Fruit fly (Drosophila melanogaster): ENCODE results near the gene out.
A peak's percentile ranks its signal among the peaks of the same experiment; 100 is the strongest.

Gene out

DNA sequence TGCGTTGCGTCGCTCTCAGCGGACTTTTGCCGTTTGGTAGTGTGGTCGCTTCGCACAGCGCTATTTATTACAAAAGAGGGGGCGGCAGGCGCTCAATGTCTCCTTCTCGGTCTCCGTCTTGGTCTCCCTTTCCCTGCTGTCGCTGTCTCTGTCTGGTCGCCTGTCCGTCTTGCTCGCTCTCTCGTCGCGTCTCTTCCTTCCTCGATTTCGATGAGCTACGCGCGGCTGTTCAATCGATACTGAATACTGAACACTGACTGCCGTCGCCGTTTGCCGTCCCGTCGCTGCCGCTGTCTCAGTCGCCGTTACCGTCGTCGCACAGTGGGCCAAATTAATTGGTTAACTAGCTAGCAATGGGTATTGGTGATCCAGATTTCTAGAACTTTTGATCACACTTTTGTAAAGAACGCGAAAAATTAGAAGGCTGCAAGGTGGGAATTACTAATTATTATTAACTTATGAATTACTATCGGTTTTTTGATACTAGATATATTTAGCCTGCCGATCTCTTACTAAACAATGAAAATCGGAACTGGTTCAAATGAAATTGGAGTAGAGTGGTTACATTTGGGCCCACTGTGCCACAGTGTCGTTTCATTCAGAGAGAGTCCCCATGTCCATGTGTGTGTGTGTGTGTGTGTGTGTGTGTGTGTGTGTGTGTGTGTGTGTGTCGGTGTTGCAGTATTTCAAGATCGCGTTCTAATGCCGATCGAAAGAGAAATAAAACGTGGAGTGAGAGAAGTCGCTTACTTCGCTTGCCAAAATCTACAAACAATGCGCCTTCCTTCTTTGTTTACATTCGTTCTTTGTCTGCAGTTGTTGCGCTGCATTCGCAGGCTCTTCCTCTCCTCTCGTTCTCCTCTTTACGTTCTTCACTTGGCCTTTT is 23.8 kb downstream of the out start, which contains the start of gene CG8034 (continued):
- TF ChIP-seq CG11294 (GFP tag; IDR thresholded peaks at IDR 0.05) (peak; percentile 95), cyc (GFP tag; optimal IDR thresholded peaks at IDR 0.05) (peak; percentile 97), Sox14 (GFP tag; optimal IDR thresholded peaks at IDR 0.05) (peak; percentile 98), CG8119 (GFP tag; IDR thresholded peaks at IDR 0.05) (peak; percentile 98), Eip93F (GFP tag; optimal IDR thresholded peaks at IDR 0.05) (peak; percentile 93), CG4318 (GFP tag; optimal IDR thresholded peaks at IDR 0.05) (peak; percentile 98), CG10631 (GFP tag; optimal IDR thresholded peaks at IDR 0.05) (peak; percentile 98), achi (GFP tag; optimal IDR thresholded peaks at IDR 0.05) (peak; percentile 97), OdsH (GFP tag; optimal IDR thresholded peaks at IDR 0.05) (peak; percentile 99), CG1621 (tag; optimal IDR thresholded peaks at IDR 0.05) (peak; percentile 95), CG16779 (tag; optimal IDR thresholded peaks at IDR 0.05) (peak; percentile 96), dsx (GFP tag; optimal IDR thresholded peaks at IDR 0.05; ENCODE audit: poor library complexity, severe bottlenecking) (peak; percentile 95), CG15336 (GFP tag; IDR thresholded peaks at IDR 0.05) (peak; percentile 97), CG10669 (GFP tag; optimal IDR thresholded peaks at IDR 0.05) (peak; percentile 99), CG8319 (GFP tag; optimal IDR thresholded peaks at IDR 0.05) (peak; percentile 97), Ets96B (tag; optimal IDR thresholded peaks at IDR 0.05) (peak; percentile 97), lz (GFP tag; optimal IDR thresholded peaks at IDR 0.05) (peak; percentile 99), CG6276 (GFP tag; optimal IDR thresholded peaks at IDR 0.05) (peak; percentile 98), net (GFP tag; optimal IDR thresholded peaks at IDR 0.05) (peak; percentile 98), CG3032 (tag; optimal IDR thresholded peaks at IDR 0.05) (peak; percentile 98), Eip78C (GFP tag) (peak; percentile 100), CG32006 (GFP tag; optimal IDR thresholded peaks at IDR 0.05) (peak; percentile 99), CG3919 (GFP tag; optimal IDR thresholded peaks at IDR 0.05) (peak; percentile 97), Eip75B (GFP tag; optimal IDR thresholded peaks at IDR 0.05) (peak; percentile 99), CG6854 (GFP tag; optimal IDR thresholded peaks at IDR 0.05) (peak; percentile 96), Lpt (GFP tag; optimal IDR thresholded peaks at IDR 0.05) (peak; percentile 98), Blimp-1 (GFP tag; optimal IDR thresholded peaks at IDR 0.05) (peak; percentile 91), CG31627 (GFP tag; optimal IDR thresholded peaks at IDR 0.05) (peak; percentile 97), fkh (GFP tag; optimal IDR thresholded peaks at IDR 0.05) (peak; percentile 84), CG7368 (GFP tag; optimal IDR thresholded peaks at IDR 0.05) (peak; percentile 97), CG8632 (GFP tag; optimal IDR thresholded peaks at IDR 0.05) (peak; percentile 98), acj6 (GFP tag; optimal IDR thresholded peaks at IDR 0.05) (peak; percentile 98), svp (GFP tag) (peak; percentile 99), Met (GFP tag; optimal IDR thresholded peaks at IDR 0.05) (peak; percentile 99), dac (GFP tag; optimal IDR thresholded peaks at IDR 0.05) (peak; percentile 99)

DNA sequence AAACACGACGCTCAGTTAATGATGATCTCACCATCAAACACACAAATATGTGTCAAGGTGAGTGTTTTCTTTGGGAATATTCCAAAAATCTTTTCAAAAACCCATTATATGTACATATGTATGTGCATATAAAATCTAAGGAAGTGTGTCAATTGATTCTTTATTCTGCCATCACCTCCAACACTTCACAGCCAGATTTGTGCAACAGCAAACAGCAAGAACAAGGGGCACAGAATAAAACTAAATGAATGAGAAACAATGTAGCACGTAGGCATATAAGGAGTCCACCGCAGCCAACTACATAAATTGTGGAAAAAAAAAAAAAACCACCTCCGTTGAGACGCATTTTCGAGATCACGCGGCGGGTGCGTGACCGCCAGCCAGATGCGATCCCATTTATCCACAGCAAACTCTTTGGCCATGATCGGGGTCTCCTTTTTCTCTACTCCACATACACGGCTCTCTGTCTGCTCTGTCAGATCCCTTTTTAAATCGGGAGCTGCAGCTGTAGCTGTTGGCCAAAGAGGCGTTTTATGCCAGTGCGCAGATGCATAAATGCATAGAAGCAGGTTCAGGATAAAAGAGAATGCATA is 26.0 kb downstream of the out start:
- peak; percentile 23 to 50 for TF ChIP-seq ss (GFP tag; optimal IDR thresholded peaks at IDR 0.05)
- TF ChIP-seq dsx (GFP tag; optimal IDR thresholded peaks at IDR 0.05; ENCODE audit: poor library complexity, severe bottlenecking): peak; percentile 94
- no peak for TF ChIP-seq CG6276 (GFP tag; optimal IDR thresholded peaks at IDR 0.05)
- peak; percentile 98 for TF ChIP-seq CG8319 (GFP tag; optimal IDR thresholded peaks at IDR 0.05)

- TF ChIP-seq CG15336 (GFP tag; IDR thresholded peaks at IDR 0.05): no peak
Observed at dm6 chrX:19294953-19295352, 27.0 kb downstream of the out start.

Data from whole organism, prepupa.